Worm (Caenorhabditis elegans) whole organism, L4 larva: Measurements from ENCODE around the gene ptp-5.1.

ENCODE experiments used
- T20F7.1 ChIP-seq: fragments of 200-800 bp; sonication (Bioruptor generic); optimal IDR thresholded peaks from 2 replicates; lab custom pipeline; 2018; ENCODE audit warnings: mild to moderate bottlenecking, missing genetic modification characterization, missing compliant biosample characterization
- Y75B8A.6 ChIP-seq: fragments of 200-800 bp; sonication (Bioruptor generic); IDR thresholded peaks from 2 replicates; pipeline ENCODE4 v1.3.6; 2022; ENCODE audit warnings: missing genetic modification reagents, missing genetic modification characterization, missing compliant biosample characterization
- aha-1 ChIP-seq: fragments of 150-350 bp; peaks from one replicate; lab custom pipeline; 2014; ENCODE audit warnings: missing biosample characterization, missing genetic modification characterization
- ceh-28 ChIP-seq: fragments of 150-350 bp; optimal IDR thresholded peaks from 2 replicates; lab custom pipeline; 2014; ENCODE audit warnings: missing biosample characterization, missing genetic modification reagents, missing genetic modification characterization
- daf-16 ChIP-seq, 3 experiments: sonication (generic microtip); optimal IDR thresholded peaks; 2 replicates each; lab custom pipeline; 2016 to 2017; ENCODE audit warnings: missing genetic modification characterization in 3 of 3, missing genetic modification reagents in 3 of 3, mild to moderate bottlenecking in 2 of 3, missing compliant biosample characterization in 2 of 3, missing biosample characterization in 1 of 3, moderate library complexity in 1 of 3
- dmd-6 ChIP-seq: fragments of 200-800 bp; sonication (Bioruptor generic); IDR thresholded peaks from 2 replicates; pipeline ENCODE4 v1.3.6; 2022; ENCODE audit warnings: missing genetic modification reagents, missing genetic modification characterization, missing compliant biosample characterization
- dmd-8 ChIP-seq: fragments of 200-800 bp; sonication (Bioruptor generic); IDR thresholded peaks from 2 replicates; pipeline ENCODE4 v1.3.6; 2022; ENCODE audit warnings: missing genetic modification characterization, missing compliant biosample characterization
- duxl-1 ChIP-seq: sonication (generic microtip); optimal IDR thresholded peaks from 2 replicates; lab custom pipeline; 2016; ENCODE audit warnings: mild to moderate bottlenecking, missing genetic modification characterization, moderate library complexity, missing compliant biosample characterization; ENCODE audit not compliant: poor library complexity
- dve-1 ChIP-seq: sonication (generic microtip); optimal IDR thresholded peaks from 2 replicates; lab custom pipeline; 2017; ENCODE audit warnings: antibody characterized with exemption, mild to moderate bottlenecking, missing genetic modification characterization, missing compliant biosample characterization; ENCODE audit not compliant: insufficient read depth
- egl-27 ChIP-seq: sonication (generic microtip); optimal IDR thresholded peaks from 3 replicates; lab custom pipeline; 2017; ENCODE audit warnings: missing biosample characterization, missing genetic modification reagents, missing genetic modification characterization
- fkh-10 ChIP-seq: fragments of 150-350 bp; optimal IDR thresholded peaks from 2 replicates; lab custom pipeline; 2014; ENCODE audit warnings: missing biosample characterization, missing genetic modification reagents, missing genetic modification characterization
- hif-1 ChIP-seq, 2 experiments: sonication (generic microtip); optimal IDR thresholded peaks; 2 replicates each; lab custom pipeline; 2016 to 2017; ENCODE audit warnings: missing compliant biosample characterization in 2 of 2, missing genetic modification characterization in 2 of 2, missing genetic modification reagents in 2 of 2, missing genotype in 2 of 2, mild to moderate bottlenecking in 1 of 2
- hlh-11 ChIP-seq: fragments of 200-800 bp; sonication (Bioruptor generic); optimal IDR thresholded peaks from 2 replicates; lab custom pipeline; 2018; ENCODE audit warnings: mild to moderate bottlenecking, missing genetic modification characterization, missing compliant biosample characterization
- hlh-30 ChIP-seq: sonication (generic microtip); optimal IDR thresholded peaks from 2 replicates; lab custom pipeline; 2017; ENCODE audit warnings: antibody characterized with exemption, mild to moderate bottlenecking, missing genetic modification characterization, missing compliant biosample characterization; ENCODE audit not compliant: insufficient read depth
- hmg-1.1 ChIP-seq: fragments of 200-800 bp; sonication (Bioruptor generic); IDR thresholded peaks from 2 replicates; pipeline ENCODE4 v1.3.6; 2022; ENCODE audit warnings: missing genetic modification reagents, missing genetic modification characterization, missing compliant biosample characterization
- jun-1 ChIP-seq: fragments of 150-350 bp; optimal IDR thresholded peaks from 2 replicates; lab custom pipeline; 2014; ENCODE audit warnings: missing biosample characterization, missing genetic modification reagents, missing genetic modification characterization
- lin-13 ChIP-seq: fragments of 150-350 bp; optimal IDR thresholded peaks from 2 replicates; lab custom pipeline; 2014; ENCODE audit warnings: missing biosample characterization, missing genetic modification reagents, missing genetic modification characterization
- lin-39 ChIP-seq: fragments of 150-350 bp; optimal IDR thresholded peaks from 2 replicates; lab custom pipeline; 2014; ENCODE audit warnings: missing biosample characterization, missing genetic modification reagents, missing genetic modification characterization
- lir-3 ChIP-seq: sonication (generic microtip); optimal IDR thresholded peaks from 2 replicates; lab custom pipeline; 2016; ENCODE audit warnings: mild to moderate bottlenecking, missing genetic modification characterization, missing compliant biosample characterization
- lsy-2 ChIP-seq, 2 experiments: fragments of 150-350 bp in 1 of 2; sonication (generic microtip) in 1 of 2; optimal IDR thresholded peaks; 2 replicates each; lab custom pipeline; 2014 to 2017; ENCODE audit warnings: missing biosample characterization in 2 of 2, missing genetic modification characterization in 2 of 2
- madf-5 ChIP-seq, 2 experiments: fragments of 200-800 bp; sonication (Bioruptor generic); IDR thresholded peaks; 2 replicates each; pipeline ENCODE4 v1.3.6; 2022; ENCODE audit warnings: missing compliant biosample characterization in 2 of 2, missing genetic modification characterization in 2 of 2
- mep-1 ChIP-seq: fragments of 150-350 bp; sonication (generic microtip); optimal IDR thresholded peaks from 3 replicates; lab custom pipeline; 2014; ENCODE audit warnings: missing biosample characterization, missing genetic modification characterization
- mxl-3 ChIP-seq: fragments of 200-800 bp; sonication (Bioruptor generic); optimal IDR thresholded peaks from 2 replicates; lab custom pipeline; 2018; ENCODE audit warnings: mild to moderate bottlenecking, missing genetic modification characterization, missing compliant biosample characterization
- nhr-10 ChIP-seq: fragments of 150-350 bp; optimal IDR thresholded peaks from 2 replicates; lab custom pipeline; 2014; ENCODE audit warnings: missing biosample characterization, missing genetic modification characterization
- nhr-11 ChIP-seq: fragments of 150-350 bp; optimal IDR thresholded peaks from 2 replicates; lab custom pipeline; 2014; ENCODE audit warnings: missing biosample characterization, missing genetic modification characterization
- nhr-237 ChIP-seq: sonication (generic microtip); optimal IDR thresholded peaks from 2 replicates; lab custom pipeline; 2017; ENCODE audit warnings: missing biosample characterization, missing genetic modification characterization
- nhr-25 ChIP-seq: sonication (generic microtip); optimal IDR thresholded peaks from 2 replicates; lab custom pipeline; 2017; ENCODE audit warnings: missing genetic modification characterization, mild to moderate bottlenecking, missing compliant biosample characterization, antibody characterized with exemption, moderate library complexity, borderline replicate concordance; ENCODE audit not compliant: insufficient read depth
- nhr-28 ChIP-seq: fragments of 150-350 bp; optimal IDR thresholded peaks from 2 replicates; lab custom pipeline; 2014; ENCODE audit warnings: missing biosample characterization, missing genetic modification characterization
- nhr-41 ChIP-seq: fragments of 200-800 bp; sonication (Bioruptor generic); IDR thresholded peaks from 2 replicates; pipeline ENCODE4 v1.3.6; 2022; ENCODE audit warnings: missing genetic modification reagents, missing genetic modification characterization, missing compliant biosample characterization
- nhr-42 ChIP-seq: fragments of 200-800 bp; sonication (Bioruptor generic); IDR thresholded peaks from 2 replicates; pipeline ENCODE4 v1.3.6; 2022; ENCODE audit warnings: missing genetic modification characterization, missing compliant biosample characterization
- nhr-77 ChIP-seq: fragments of 150-350 bp; optimal IDR thresholded peaks from 2 replicates; lab custom pipeline; 2014; ENCODE audit warnings: missing biosample characterization, missing genetic modification characterization
- pqm-1 ChIP-seq: sonication (generic microtip); optimal IDR thresholded peaks from 2 replicates; lab custom pipeline; 2017; ENCODE audit warnings: missing biosample characterization, missing genetic modification characterization
- set-16 ChIP-seq: fragments of 200-800 bp; sonication (Bioruptor generic); IDR thresholded peaks from 2 replicates; pipeline ENCODE4 v1.3.6; 2022; ENCODE audit warnings: missing genetic modification reagents, missing genetic modification characterization, missing compliant biosample characterization
- unc-130 ChIP-seq: sonication (generic microtip); optimal IDR thresholded peaks from 2 replicates; lab custom pipeline; 2016; ENCODE audit warnings: missing genetic modification reagents, missing genetic modification characterization, missing compliant biosample characterization
- zag-1 ChIP-seq: fragments of 150-350 bp; optimal IDR thresholded peaks from 2 replicates; lab custom pipeline; 2014; ENCODE audit warnings: missing biosample characterization, missing genetic modification characterization
- zfp-3 ChIP-seq: fragments of 200-800 bp; sonication (Bioruptor generic); conservative IDR thresholded peaks from 2 replicates; pipeline ENCODE4 v1.3.6; 2022; ENCODE audit warnings: missing genetic modification reagents, missing genetic modification characterization, missing compliant biosample characterization
- zip-11 ChIP-seq: fragments of 200-800 bp; sonication (Bioruptor generic); IDR thresholded peaks from 2 replicates; pipeline ENCODE4 v1.3.6; 2022; ENCODE audit warnings: missing genetic modification characterization, missing compliant biosample characterization

The ptp-5.1 gene

ce11 chrIV:5166030-5166429 lies at the start of gene ptp-5.1:
ptp-5.1 (plus strand) TSS chrIV:5166330.
- TF ChIP-seq nhr-10 (tag; lab: Kevin White, UChicago) = no peak
- no peak for TF ChIP-seq dmd-8
- TF ChIP-seq zag-1 (tag; lab: Kevin White, UChicago) = no peak
- no peak for TF ChIP-seq nhr-237 (tag; lab: Kevin White, UChicago)
- TF ChIP-seq mep-1 (tag; lab: Kevin White, UChicago) = no peak
- no peak for TF ChIP-seq hmg-1.1 (GFP tag; lab: Robert Waterston, UW)
- TF ChIP-seq lin-13 (GFP tag; lab: Kevin White, UChicago) = no peak
- TF ChIP-seq nhr-11 (tag; lab: Kevin White, UChicago) = no peak
- no peak for TF ChIP-seq nhr-42
- TF ChIP-seq nhr-25 (tag; lab: Kevin White, UChicago) = no peak
- TF ChIP-seq T20F7.1 (GFP tag; lab: Kevin White, UChicago) = no peak
- TF ChIP-seq Y75B8A.6 (GFP tag; lab: Robert Waterston, UW) = no peak
- TF ChIP-seq fkh-10 = no peak
- no peak for TF ChIP-seq mxl-3 (GFP tag; lab: Kevin White, UChicago)
- TF ChIP-seq duxl-1 (tag; lab: Kevin White, UChicago) = no peak

- TF ChIP-seq madf-5 (GFP tag; IDR thresholded peaks at IDR 0.05; lab: Robert Waterston, UW) (0 out of 4 replicates have a peak, but pooled peaks of 1 of the 2 experiments have one; percentile 48), jun-1 (tag; lab: Kevin White, UChicago) (no peak), mxl-3 (GFP tag; lab: Kevin White, UChicago) (no peak)
These were observed 44.1 kb upstream of the ptp-5.1 start, which contains the start of gene tkr-3 for ce11 chrIV:5121995-5122394. tkr-3 (minus strand) TSS chrIV:5122095.

- no peak for TF ChIP-seq nhr-10 (tag; lab: Kevin White, UChicago)
- TF ChIP-seq nhr-41 (GFP tag; lab: Robert Waterston, UW) = no peak
- no peak for TF ChIP-seq egl-27 (tag; lab: Kevin White, UChicago)
- TF ChIP-seq nhr-11 (tag; lab: Kevin White, UChicago) = no peak
These were observed 34.3 kb upstream of the ptp-5.1 start for ce11 chrIV:5131781-5132180.

ce11 chrIV:5133791-5134370 lies 32.2 kb upstream of the ptp-5.1 start:
- TF ChIP-seq lin-39 (tag; lab: Kevin White, UChicago) (no peak), pqm-1 (tag; lab: Kevin White, UChicago) (peak; percentile 80), hlh-11 (tag; lab: Kevin White, UChicago) (peak; percentile 62), zfp-3 (GFP tag; lab: Robert Waterston, UW) (no peak), dmd-6 (GFP tag; lab: Robert Waterston, UW) (peak; percentile 34; the same call in 1 of the 2 replicates), nhr-77 (tag; lab: Kevin White, UChicago) (peak; percentile 47), dve-1 (tag; lab: Kevin White, UChicago) (peak; percentile 29), mep-1 (tag; lab: Kevin White, UChicago) (no peak), ceh-28 (no peak), hif-1 (tag; optimal IDR thresholded peaks at IDR 0.05; lab: Kevin White, UChicago) (peak in 1 of 2 experiments; percentile 37), aha-1 (peak; percentile 81), zip-11 (no peak), unc-130 (GFP tag; lab: Kevin White, UChicago) (no peak), nhr-28 (tag; lab: Kevin White, UChicago) (peak; percentile 69), daf-16 (GFP tag; optimal IDR thresholded peaks at IDR 0.05; lab: Kevin White, UChicago) (no peak), daf-16 (tag; optimal IDR thresholded peaks at IDR 0.05; lab: Kevin White, UChicago) (peak; percentile 61), lsy-2 (tag; optimal IDR thresholded peaks at IDR 0.05; lab: Kevin White, UChicago) (peak in 1 of 2 experiments; percentile 15), lir-3 (no peak), mxl-3 (GFP tag; lab: Kevin White, UChicago) (peak; percentile 54), set-16 (GFP tag; lab: Robert Waterston, UW) (no peak; the same call in 1 of the 2 replicates), fkh-10 (no peak), nhr-237 (tag; lab: Kevin White, UChicago) (no peak), nhr-11 (tag; lab: Kevin White, UChicago) (peak; percentile 6), nhr-42 (no peak), hlh-30 (peak; percentile 57)
